Fruit fly (Drosophila melanogaster): ENCODE measurements around the gene Sh3beta.

Gene Sh3beta

dm6 chr3L:7347984-7348631 is 21.0 kb downstream of the Sh3beta start, which contains the start of the genes Srp19 and qm:
TSS of gene Srp19 (minus strand) at chr3L:7348034.
TSS of gene qm (plus strand) at chr3L:7348313.
- TF ChIP-seq CG5204 (GFP tag; optimal IDR thresholded peaks at IDR 0.05) (no peak), pad (GFP tag; optimal IDR thresholded peaks at IDR 0.05) (no peak), bab1 (GFP tag; optimal IDR thresholded peaks at IDR 0.05) (peak; percentile 67), Clk (GFP tag; optimal IDR thresholded peaks at IDR 0.05) (no peak), tj (GFP tag; optimal IDR thresholded peaks at IDR 0.05) (peak; percentile 19), CG7101 (tag; optimal IDR thresholded peaks at IDR 0.05) (peak; percentile 49), cic (GFP tag; optimal IDR thresholded peaks at IDR 0.05) (no peak), CG7045 (GFP tag; optimal IDR thresholded peaks at IDR 0.05) (no peak), Hr96 (GFP tag; optimal IDR thresholded peaks at IDR 0.05) (no peak), CG12768 (GFP tag; optimal IDR thresholded peaks at IDR 0.05) (peak; percentile 43), Mnt (GFP tag; optimal IDR thresholded peaks at IDR 0.05) (peak; percentile 58), cnc (optimal IDR thresholded peaks at IDR 0.05) (no peak), toe (GFP tag; optimal IDR thresholded peaks at IDR 0.05) (no peak), CG11617 (GFP tag; optimal IDR thresholded peaks at IDR 0.05) (peak; percentile 29), kay (GFP tag; ENCODE audit: borderline replicate concordance) (no peak), CG14711 (tag; optimal IDR thresholded peaks at IDR 0.05) (peak; percentile 43), CG33017 (tag; optimal IDR thresholded peaks at IDR 0.05) (peak; percentile 26), Crg-1 (GFP tag; optimal IDR thresholded peaks at IDR 0.05) (no peak), CG1620 (GFP tag; optimal IDR thresholded peaks at IDR 0.05) (no peak), ovo (GFP tag; optimal IDR thresholded peaks at IDR 0.05) (peak; percentile 5)

dm6 chr3L:7346951-7347350 is 22.1 kb downstream of the Sh3beta start, which contains the start of gene CG14834:
TSS of gene CG14834 (minus strand) at chr3L:7347123.
- TF ChIP-seq tj (GFP tag; optimal IDR thresholded peaks at IDR 0.05) (peak; percentile 93), Crg-1 (GFP tag; optimal IDR thresholded peaks at IDR 0.05) (no peak)

- no peak for TF ChIP-seq CG5204 (GFP tag; optimal IDR thresholded peaks at IDR 0.05)
- peak; percentile 74 for TF ChIP-seq tj (GFP tag; optimal IDR thresholded peaks at IDR 0.05)
- TF ChIP-seq toe (GFP tag; optimal IDR thresholded peaks at IDR 0.05): no peak
- peak; percentile 86 for TF ChIP-seq CG11617 (GFP tag; optimal IDR thresholded peaks at IDR 0.05)
- TF ChIP-seq Hr96 (GFP tag; optimal IDR thresholded peaks at IDR 0.05): no peak
- peak; percentile 97 for TF ChIP-seq cic (GFP tag; optimal IDR thresholded peaks at IDR 0.05)
- peak; percentile 76 for TF ChIP-seq ovo (GFP tag; optimal IDR thresholded peaks at IDR 0.05)
- peak; percentile 80 for TF ChIP-seq Clk (GFP tag; optimal IDR thresholded peaks at IDR 0.05)
- TF ChIP-seq pad (GFP tag; optimal IDR thresholded peaks at IDR 0.05): peak; percentile 48
- peak; percentile 58 for TF ChIP-seq CG7101 (tag; optimal IDR thresholded peaks at IDR 0.05)
- TF ChIP-seq CG1620 (GFP tag; optimal IDR thresholded peaks at IDR 0.05): peak; percentile 52
- peak; percentile 95 for TF ChIP-seq CG12768 (GFP tag; optimal IDR thresholded peaks at IDR 0.05)
- TF ChIP-seq CG7045 (GFP tag; optimal IDR thresholded peaks at IDR 0.05): peak; percentile 60
- TF ChIP-seq CG33017 (tag; optimal IDR thresholded peaks at IDR 0.05): peak; percentile 80
- no peak for TF ChIP-seq kay (GFP tag; ENCODE audit: borderline replicate concordance)
- peak; percentile 96 for TF ChIP-seq bab1 (GFP tag; optimal IDR thresholded peaks at IDR 0.05)
- peak; percentile 46 for TF ChIP-seq CG14711 (tag; optimal IDR thresholded peaks at IDR 0.05)
- TF ChIP-seq cnc (optimal IDR thresholded peaks at IDR 0.05): no peak
- peak; percentile 84 for TF ChIP-seq Mnt (GFP tag; optimal IDR thresholded peaks at IDR 0.05)
- peak; percentile 36 for TF ChIP-seq Crg-1 (GFP tag; optimal IDR thresholded peaks at IDR 0.05)
Observed at dm6 chr3L:7344965-7345427, 24.1 kb downstream of the Sh3beta start, which contains the start of gene Cln7. TSS of gene Cln7 (minus strand) at chr3L:7345183.

dm6 chr3L:7344001-7344400 is 25.1 kb downstream of the Sh3beta start:
- peak; percentile 9 for TF ChIP-seq Mnt (GFP tag; optimal IDR thresholded peaks at IDR 0.05)
- peak; percentile 29 for TF ChIP-seq cic (GFP tag; optimal IDR thresholded peaks at IDR 0.05)
- TF ChIP-seq CG7045 (GFP tag; optimal IDR thresholded peaks at IDR 0.05): no peak

dm6 chr3L:7339216-7339742 is 29.8 kb downstream of the Sh3beta start, which contains the start of the genes lark and eco:
TSS of gene lark (plus strand) at chr3L:7339266.
TSS of gene eco (minus strand) at chr3L:7339340.
- TF ChIP-seq Hr96 (GFP tag; optimal IDR thresholded peaks at IDR 0.05) (no peak), CG12768 (GFP tag; optimal IDR thresholded peaks at IDR 0.05) (peak; percentile 3), Mnt (GFP tag; optimal IDR thresholded peaks at IDR 0.05) (peak; percentile 11), CG5204 (GFP tag; optimal IDR thresholded peaks at IDR 0.05) (no peak), bab1 (GFP tag; optimal IDR thresholded peaks at IDR 0.05) (peak; percentile 67), CG14711 (tag; optimal IDR thresholded peaks at IDR 0.05) (peak; percentile 61), CG11617 (GFP tag; optimal IDR thresholded peaks at IDR 0.05) (no peak), tj (GFP tag; optimal IDR thresholded peaks at IDR 0.05) (no peak), kay (GFP tag; ENCODE audit: borderline replicate concordance) (no peak), CG1620 (GFP tag; optimal IDR thresholded peaks at IDR 0.05) (no peak), toe (GFP tag; optimal IDR thresholded peaks at IDR 0.05) (no peak), cnc (optimal IDR thresholded peaks at IDR 0.05) (no peak), ovo (GFP tag; optimal IDR thresholded peaks at IDR 0.05) (no peak), cic (GFP tag; optimal IDR thresholded peaks at IDR 0.05) (no peak), CG7045 (GFP tag; optimal IDR thresholded peaks at IDR 0.05) (no peak)

dm6 chr3L:7338786-7339185 is 30.3 kb downstream of the Sh3beta start:
- TF ChIP-seq CG1620 (GFP tag; optimal IDR thresholded peaks at IDR 0.05) (peak; percentile 52), Hr96 (GFP tag; optimal IDR thresholded peaks at IDR 0.05) (no peak), Clk (GFP tag; optimal IDR thresholded peaks at IDR 0.05) (no peak), CG14711 (tag; optimal IDR thresholded peaks at IDR 0.05) (no peak), cic (GFP tag; optimal IDR thresholded peaks at IDR 0.05) (no peak), CG5204 (GFP tag; optimal IDR thresholded peaks at IDR 0.05) (no peak), cnc (optimal IDR thresholded peaks at IDR 0.05) (no peak), kay (GFP tag; ENCODE audit: borderline replicate concordance) (no peak), CG12768 (GFP tag; optimal IDR thresholded peaks at IDR 0.05) (peak; percentile 31), tj (GFP tag; optimal IDR thresholded peaks at IDR 0.05) (no peak), ovo (GFP tag; optimal IDR thresholded peaks at IDR 0.05) (peak; percentile 20), CG33017 (tag; optimal IDR thresholded peaks at IDR 0.05) (no peak), CG11617 (GFP tag; optimal IDR thresholded peaks at IDR 0.05) (no peak), bab1 (GFP tag; optimal IDR thresholded peaks at IDR 0.05) (no peak), toe (GFP tag; optimal IDR thresholded peaks at IDR 0.05) (no peak), CG7045 (GFP tag; optimal IDR thresholded peaks at IDR 0.05) (no peak), Mnt (GFP tag; optimal IDR thresholded peaks at IDR 0.05) (peak; percentile 2), pad (GFP tag; optimal IDR thresholded peaks at IDR 0.05) (peak; percentile 50), Crg-1 (GFP tag; optimal IDR thresholded peaks at IDR 0.05) (peak; percentile 66), CG7101 (tag; optimal IDR thresholded peaks at IDR 0.05) (peak; percentile 54)

Data from whole organism, adult.